Worm (Caenorhabditis elegans) whole organism, young adult: ENCODE results near the gene F27E5.9.

Experiments used
- B0035.1 ChIP-seq: sonication (generic microtip); optimal IDR thresholded peaks from 2 replicates; lab custom pipeline; 2016; ENCODE audit warnings: missing genetic modification characterization, mild to moderate bottlenecking, missing compliant biosample characterization, missing genotype, missing genetic modification reagents
- D2030.7 ChIP-seq: fragments of 200-800 bp; sonication (Bioruptor generic); IDR thresholded peaks from 2 replicates; pipeline ENCODE4 v1.3.6; 2022; ENCODE audit warnings: missing genetic modification reagents, missing genetic modification characterization, missing compliant biosample characterization
- F33H1.4 ChIP-seq: fragments of 200-800 bp; sonication (Bioruptor generic); IDR thresholded peaks from 2 replicates; pipeline ENCODE4 v1.3.6; 2022; ENCODE audit warnings: missing genetic modification reagents, missing genetic modification characterization, missing compliant biosample characterization
- F49E8.2 ChIP-seq: sonication (generic microtip); optimal IDR thresholded peaks from 3 replicates; lab custom pipeline; 2017; ENCODE audit warnings: missing genetic modification characterization, mild to moderate bottlenecking, missing compliant biosample characterization, antibody characterized with exemption, moderate library complexity; ENCODE audit not compliant: insufficient read depth
- T26A5.8 ChIP-seq: sonication (generic microtip); optimal IDR thresholded peaks from 2 replicates; lab custom pipeline; 2016; ENCODE audit warnings: missing genetic modification characterization, missing compliant biosample characterization
- Y53F4B.3 ChIP-seq: fragments of 200-800 bp; sonication (Bioruptor generic); IDR thresholded peaks from 2 replicates; pipeline ENCODE4 v1.3.6; 2022; ENCODE audit warnings: missing genetic modification reagents, missing genetic modification characterization, missing compliant biosample characterization
- Y67H2A.10 ChIP-seq: fragments of 200-800 bp; sonication (Bioruptor generic); conservative IDR thresholded peaks from 2 replicates; pipeline ENCODE4 v1.3.6; 2022; ENCODE audit warnings: missing genetic modification reagents, missing genetic modification characterization, missing compliant biosample characterization
- aptf-2 ChIP-seq: fragments of 200-800 bp; sonication (Bioruptor generic); conservative IDR thresholded peaks from 2 replicates; pipeline ENCODE4 v1.3.6; 2022; ENCODE audit warnings: missing genetic modification reagents, missing genetic modification characterization, missing compliant biosample characterization
- athp-1 ChIP-seq: sonication (generic microtip); optimal IDR thresholded peaks from 2 replicates; lab custom pipeline; 2017; ENCODE audit warnings: mild to moderate bottlenecking, missing genetic modification characterization, missing compliant biosample characterization
- attf-6 ChIP-seq: fragments of 200-800 bp; sonication (Bioruptor generic); IDR thresholded peaks from 2 replicates; pipeline ENCODE4 v1.3.6; 2022; ENCODE audit warnings: missing genetic modification reagents, missing genetic modification characterization, missing compliant biosample characterization
- bed-1 ChIP-seq: fragments of 200-800 bp; sonication (Bioruptor generic); IDR thresholded peaks from 2 replicates; pipeline ENCODE4 v1.3.6; 2022; ENCODE audit warnings: missing genetic modification reagents, missing genetic modification characterization, missing compliant biosample characterization
- bed-2 ChIP-seq: fragments of 200-800 bp; sonication (Bioruptor generic); IDR thresholded peaks from 2 replicates; pipeline ENCODE4 v1.3.6; 2022; ENCODE audit warnings: missing genetic modification reagents, missing genetic modification characterization, missing compliant biosample characterization
- ceh-58 ChIP-seq: fragments of 200-800 bp; sonication (Bioruptor generic); IDR thresholded peaks from 2 replicates; pipeline ENCODE4 v1.3.6; 2022; ENCODE audit warnings: missing genetic modification characterization, missing compliant biosample characterization
- dox-1 ChIP-seq: fragments of 200-800 bp; sonication (Bioruptor generic); IDR thresholded peaks from 2 replicates; pipeline ENCODE4 v1.3.6; 2022; ENCODE audit warnings: missing genetic modification reagents, missing genetic modification characterization, missing compliant biosample characterization
- dpff-1 ChIP-seq: sonication (generic microtip); optimal IDR thresholded peaks from 2 replicates; lab custom pipeline; 2017; ENCODE audit warnings: mild to moderate bottlenecking, missing genetic modification characterization, missing compliant biosample characterization
- him-1 ChIP-seq: sonication (generic microtip); optimal IDR thresholded peaks from 2 replicates; lab custom pipeline; 2016; ENCODE audit warnings: missing genotype, missing genetic modification reagents, missing genetic modification characterization, missing compliant biosample characterization
- hlh-12 ChIP-seq: sonication (generic microtip); optimal IDR thresholded peaks from 2 replicates; lab custom pipeline; 2016; ENCODE audit warnings: missing genetic modification characterization, missing compliant biosample characterization
- hlh-26 ChIP-seq: fragments of 200-800 bp; sonication (Bioruptor generic); conservative IDR thresholded peaks from 2 replicates; pipeline ENCODE4 v1.3.6; 2022; ENCODE audit warnings: missing genetic modification reagents, missing genetic modification characterization, missing compliant biosample characterization
- hsf-1 ChIP-seq: fragments of 200-800 bp; sonication (Bioruptor generic); IDR thresholded peaks from 2 replicates; pipeline ENCODE4 v1.3.6; 2022; ENCODE audit warnings: missing genetic modification reagents, missing genetic modification characterization, missing compliant biosample characterization
- let-526 ChIP-seq: fragments of 200-800 bp; sonication (Bioruptor generic); IDR thresholded peaks from 2 replicates; pipeline ENCODE4 v1.3.6; 2022; ENCODE audit warnings: missing genetic modification reagents, missing genetic modification characterization, missing compliant biosample characterization
- lin-26 ChIP-seq: fragments of 200-800 bp; sonication (Bioruptor generic); IDR thresholded peaks from 2 replicates; pipeline ENCODE4 v1.3.6; 2022; ENCODE audit warnings: missing genetic modification reagents, missing genetic modification characterization, missing compliant biosample characterization
- lin-40 ChIP-seq: sonication (generic microtip); optimal IDR thresholded peaks from 2 replicates; lab custom pipeline; 2016; ENCODE audit warnings: missing genetic modification characterization, mild to moderate bottlenecking, missing compliant biosample characterization, missing genotype, missing genetic modification reagents
- madf-10 ChIP-seq: sonication (generic microtip); optimal IDR thresholded peaks from 2 replicates; lab custom pipeline; 2016; ENCODE audit warnings: mild to moderate bottlenecking, missing genetic modification characterization, missing compliant biosample characterization
- madf-3 ChIP-seq: fragments of 200-800 bp; sonication (Bioruptor generic); IDR thresholded peaks from 2 replicates; pipeline ENCODE4 v1.3.6; 2022; ENCODE audit warnings: missing genetic modification reagents, missing genetic modification characterization, missing compliant biosample characterization
- madf-6 ChIP-seq: fragments of 200-800 bp; sonication (Bioruptor generic); IDR thresholded peaks from 2 replicates; pipeline ENCODE4 v1.3.6; 2022; ENCODE audit warnings: missing genetic modification reagents, missing genetic modification characterization, missing compliant biosample characterization
- mcd-1 ChIP-seq: fragments of 200-800 bp; sonication (Bioruptor generic); IDR thresholded peaks from 2 replicates; pipeline ENCODE4 v1.3.6; 2022; ENCODE audit warnings: missing genetic modification reagents, missing genetic modification characterization, missing compliant biosample characterization
- nfyb-1 ChIP-seq: fragments of 200-800 bp; sonication (Bioruptor generic); IDR thresholded peaks from 2 replicates; pipeline ENCODE4 v1.3.6; 2022; ENCODE audit warnings: missing genetic modification reagents, missing genetic modification characterization, missing compliant biosample characterization
- nhr-80 ChIP-seq: sonication (generic microtip); optimal IDR thresholded peaks from 2 replicates; lab custom pipeline; 2016; ENCODE audit warnings: missing genetic modification characterization, missing compliant biosample characterization
- snpc-1.3 ChIP-seq: sonication (generic microtip); optimal IDR thresholded peaks from 2 replicates; lab custom pipeline; 2017; ENCODE audit warnings: missing genetic modification characterization, mild to moderate bottlenecking, missing compliant biosample characterization, antibody characterized with exemption, moderate library complexity, missing genotype, missing genetic modification reagents; ENCODE audit not compliant: insufficient read depth
- snpc-4 ChIP-seq, 5 experiments: fragments of 150-350 bp in 1 of 5; sonication (generic microtip) in 4 of 5; optimal IDR thresholded peaks; 2 replicates each; lab custom pipeline; 2014 to 2018; ENCODE audit warnings: missing genetic modification characterization in 5 of 5, missing biosample characterization in 3 of 5, antibody characterized with exemption in 2 of 5, mild to moderate bottlenecking in 2 of 5, missing compliant biosample characterization in 2 of 5, missing genotype in 2 of 5, moderate library complexity in 2 of 5, missing genetic modification reagents in 1 of 5
- somi-1 ChIP-seq: fragments of 200-800 bp; sonication (Bioruptor generic); optimal IDR thresholded peaks from 2 replicates; lab custom pipeline; 2018; ENCODE audit warnings: mild to moderate bottlenecking, missing genetic modification characterization, missing compliant biosample characterization
- tbp1 ChIP-seq: fragments of 200-800 bp; sonication (Bioruptor generic); optimal IDR thresholded peaks from 2 replicates; lab custom pipeline; 2018; ENCODE audit warnings: mild to moderate bottlenecking, missing genetic modification characterization, missing compliant biosample characterization
- xnd-1 ChIP-seq: sonication (generic microtip); optimal IDR thresholded peaks from 2 replicates; lab custom pipeline; 2016; ENCODE audit warnings: missing genotype, missing genetic modification reagents, missing genetic modification characterization, missing compliant biosample characterization
- ztf-22 ChIP-seq: fragments of 200-800 bp; sonication (Bioruptor generic); optimal IDR thresholded peaks from 2 replicates; lab custom pipeline; 2018; ENCODE audit warnings: mild to moderate bottlenecking, missing genetic modification characterization, moderate library complexity, missing compliant biosample characterization
- ztf-26 ChIP-seq: sonication (generic microtip); optimal IDR thresholded peaks from 2 replicates; lab custom pipeline; 2017; ENCODE audit warnings: missing genetic modification characterization, missing compliant biosample characterization

The F27E5.9 gene

ce11 chrII:10122465-10122864, 12.3 kb upstream of the F27E5.9 start, which contains the start of gene F27E5.7:
F27E5.7 (plus strand) TSS chrII:10122765.
- no peak for TF ChIP-seq snpc-1.3 (tag; lab: Kevin White, UChicago)
- no peak for TF ChIP-seq D2030.7 (GFP tag; lab: Robert Waterston, UW)
- no peak for TF ChIP-seq B0035.1
- no peak for TF ChIP-seq madf-3
- TF ChIP-seq mcd-1 (GFP tag; lab: Robert Waterston, UW) = no peak
- no peak for TF ChIP-seq T26A5.8 (tag; lab: Kevin White, UChicago)
- TF ChIP-seq him-1 (tag; lab: Kevin White, UChicago) = no peak
- no peak for TF ChIP-seq Y53F4B.3 (GFP tag; lab: Robert Waterston, UW)
- no peak for TF ChIP-seq F33H1.4 (GFP tag; lab: Robert Waterston, UW)

- no peak for TF ChIP-seq athp-1 (tag; lab: Kevin White, UChicago)
- TF ChIP-seq bed-2 (GFP tag; lab: Robert Waterston, UW) = no peak
- no peak for TF ChIP-seq F49E8.2
- no peak for TF ChIP-seq madf-6 (GFP tag; lab: Robert Waterston, UW)
- no peak for TF ChIP-seq lin-40 (tag; lab: Kevin White, UChicago)
- no peak for TF ChIP-seq attf-6 (GFP tag; lab: Robert Waterston, UW)
- TF ChIP-seq hlh-12 (tag; lab: Kevin White, UChicago) = no peak
- no peak for TF ChIP-seq nhr-80 (tag; lab: Kevin White, UChicago)
- no peak for TF ChIP-seq tbp1 (GFP tag; lab: Kevin White, UChicago)
- no peak for TF ChIP-seq Y67H2A.10 (GFP tag; lab: Robert Waterston, UW)
- no peak for TF ChIP-seq hlh-26
- TF ChIP-seq madf-10 (tag; lab: Kevin White, UChicago) = no peak
- TF ChIP-seq let-526 = no peak
- no peak for TF ChIP-seq dpff-1 (tag; lab: Kevin White, UChicago)
- TF ChIP-seq ztf-26 (tag; lab: Kevin White, UChicago) = no peak
- TF ChIP-seq ztf-22 (GFP tag; lab: Kevin White, UChicago) = no peak
These were observed 7.4 kb upstream of the F27E5.9 start, which contains the start of gene F27E5.8 for ce11 chrII:10127389-10127788. F27E5.8 (minus strand) TSS chrII:10127489.

- TF ChIP-seq ceh-58 (GFP tag; lab: Robert Waterston, UW) (no peak), D2030.7 (GFP tag; lab: Robert Waterston, UW) (no peak), hlh-26 (no peak)
These were observed 3.0 kb upstream of the F27E5.9 start, which contains the start of gene F27E5.5 for ce11 chrII:10131760-10132159. F27E5.5 (minus strand) TSS chrII:10131860.

ce11 chrII:10132818-10133217, 1.9 kb upstream of the F27E5.9 start:
- no peak for TF ChIP-seq hsf-1 (GFP tag; lab: Robert Waterston, UW)
- TF ChIP-seq somi-1 (GFP tag; lab: Kevin White, UChicago) = no peak
- no peak for TF ChIP-seq dox-1 (GFP tag; lab: Robert Waterston, UW)
- TF ChIP-seq bed-1 (GFP tag; lab: Robert Waterston, UW) = no peak
- TF ChIP-seq nfyb-1 (GFP tag; lab: Robert Waterston, UW) = no peak
- TF ChIP-seq attf-6 (GFP tag; lab: Robert Waterston, UW) = no peak
- no peak for TF ChIP-seq let-526
- TF ChIP-seq tbp1 (GFP tag; lab: Kevin White, UChicago) = no peak
- TF ChIP-seq xnd-1 (tag; lab: Kevin White, UChicago) = no peak
- TF ChIP-seq lin-26 = no peak
- TF ChIP-seq ztf-22 (GFP tag; lab: Kevin White, UChicago) = no peak
- no peak for TF ChIP-seq Y53F4B.3 (GFP tag; lab: Robert Waterston, UW)
- TF ChIP-seq B0035.1 = no peak
- TF ChIP-seq snpc-4 (GFP tag; optimal IDR thresholded peaks at IDR 0.05; lab: Kevin White, UChicago) = no peak
- TF ChIP-seq snpc-4 (tag; optimal IDR thresholded peaks at IDR 0.05; lab: Kevin White, UChicago) = no peak
- no peak for TF ChIP-seq aptf-2 (GFP tag; lab: Robert Waterston, UW)
